Fruit fly (Drosophila melanogaster): Measurements from ENCODE around the gene CG7800.
A peak's percentile ranks its signal among the peaks of the same experiment; 100 is the strongest.

CG7800 gene

DNA sequence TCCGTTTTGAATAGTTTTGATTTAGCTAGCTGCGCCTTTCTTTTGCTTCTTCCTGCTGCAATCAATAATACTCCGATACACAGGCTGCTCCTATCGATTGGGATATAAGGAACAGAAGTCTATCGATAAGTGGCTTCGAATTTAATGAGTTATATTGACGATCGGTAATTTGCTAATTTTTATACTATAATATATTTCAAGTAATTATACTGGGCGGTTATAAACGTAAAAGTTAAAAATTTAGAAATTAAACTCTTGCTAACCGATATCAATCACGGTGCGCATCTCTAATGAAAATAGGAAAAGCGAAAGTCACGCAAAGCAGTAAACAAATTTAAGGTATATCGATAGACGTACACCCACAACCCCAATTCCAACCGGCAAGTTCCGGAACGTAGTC, 26.0 kb downstream of the CG7800 start, which contains the start of the genes CG9636, CG18749 and CG33722 (continued):
- peak; percentile 97 for TF ChIP-seq nerfin-2 (GFP tag; IDR thresholded peaks at IDR 0.05; ENCODE audit: partially characterized antibody)
- peak; percentile 98 for TF ChIP-seq Scr (GFP tag; IDR thresholded peaks at IDR 0.05; ENCODE audit: partially characterized antibody)
- no peak for TF ChIP-seq CG3163 (GFP tag; optimal IDR thresholded peaks at IDR 0.05)
- peak; percentile 35 for TF ChIP-seq CG1529 (GFP tag; optimal IDR thresholded peaks at IDR 0.05)
- TF ChIP-seq Dek (tag; optimal IDR thresholded peaks at IDR 0.05), result peak; percentile 51
- peak; percentile 69 for TF ChIP-seq CG17359 (tag; optimal IDR thresholded peaks at IDR 0.05)
- peak; percentile 87 for TF ChIP-seq CG14710 (tag; optimal IDR thresholded peaks at IDR 0.05)
- peak; percentile 61 for TF ChIP-seq pzg (GFP tag; optimal IDR thresholded peaks at IDR 0.05)
- peak; percentile 70 for TF ChIP-seq dmrt11E (tag; optimal IDR thresholded peaks at IDR 0.05)
- TF ChIP-seq eve (GFP tag; optimal IDR thresholded peaks at IDR 0.05), result no peak
- peak; percentile 42 for TF ChIP-seq Elba2 (GFP tag; optimal IDR thresholded peaks at IDR 0.05)
- peak in 1 of 2 experiments; percentile 65 for TF ChIP-seq Eip74EF (GFP tag; optimal IDR thresholded peaks at IDR 0.05)
- no peak for TF ChIP-seq fru (optimal IDR thresholded peaks at IDR 0.05)
- peak; percentile 73 for TF ChIP-seq Chrac-16 (GFP tag; optimal IDR thresholded peaks at IDR 0.05)
- TF ChIP-seq nau (GFP tag; optimal IDR thresholded peaks at IDR 0.05), result peak; percentile 50
- TF ChIP-seq CG1792 (GFP tag; optimal IDR thresholded peaks at IDR 0.05), result no peak
- no peak for TF ChIP-seq Atf3 (GFP tag; optimal IDR thresholded peaks at IDR 0.05)
- peak; percentile 48; the same call in 1 of the 2 replicates for TF ChIP-seq al (GFP tag; IDR thresholded peaks at IDR 0.05)
- TF ChIP-seq ken (GFP tag; IDR thresholded peaks at IDR 0.05), result 0 out of 3 replicates have a peak, but pooled peaks have one; percentile 42
- peak; percentile 41 for TF ChIP-seq zfh2 (GFP tag; optimal IDR thresholded peaks at IDR 0.05)
- TF ChIP-seq CG17612 (GFP tag; IDR thresholded peaks at IDR 0.05), result no peak
- TF ChIP-seq ash1 (GFP tag; optimal IDR thresholded peaks at IDR 0.05), result no peak
- TF ChIP-seq bcd (GFP tag; optimal IDR thresholded peaks at IDR 0.05), result peak; percentile 52
- TF ChIP-seq CG12659 (GFP tag; optimal IDR thresholded peaks at IDR 0.05), result peak; percentile 86
- peak; percentile 42; the same call in 1 of the 2 replicates for TF ChIP-seq peb (GFP tag; IDR thresholded peaks at IDR 0.05)
- 0 out of 2 replicates have a peak, but pooled peaks have one; percentile 20 for TF ChIP-seq CG9215 (GFP tag; IDR thresholded peaks at IDR 0.05)
- TF ChIP-seq chif (GFP tag; optimal IDR thresholded peaks at IDR 0.05), result peak in 1 of 2 experiments; percentile 38

DNA sequence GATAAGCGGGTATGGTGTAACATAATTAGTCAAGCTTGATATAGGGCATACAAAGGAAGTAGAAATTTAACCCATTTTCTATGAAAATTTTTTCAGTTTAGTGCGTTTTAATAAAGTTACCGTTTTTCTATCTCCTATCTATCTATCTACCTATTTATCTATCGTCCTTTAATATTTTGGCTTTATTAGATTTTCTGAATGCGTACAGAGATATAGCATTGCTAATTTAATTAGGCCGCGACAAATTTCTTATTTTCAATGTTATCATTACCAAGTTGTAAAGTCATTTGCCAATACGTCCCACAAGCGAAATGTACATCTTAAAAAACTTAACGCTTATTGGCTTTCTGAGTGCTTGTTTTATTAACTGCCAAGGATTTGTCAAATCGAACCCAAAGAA, 30.4 kb downstream of the CG7800 start, which contains the start of gene CG15864:
Gene CG15864, plus strand, starts transcription at position 301 of the 400 bp plus-strand sequence.
- TF ChIP-seq sug (tag; optimal IDR thresholded peaks at IDR 0.05) (no peak), zen (tag; optimal IDR thresholded peaks at IDR 0.05) (no peak), stwl (tag; optimal IDR thresholded peaks at IDR 0.05) (no peak), Adf1 (GFP tag; IDR thresholded peaks at IDR 0.05) (no peak), maf-S (GFP tag; optimal IDR thresholded peaks at IDR 0.05) (no peak), stc (GFP tag; IDR thresholded peaks at IDR 0.05) (no peak), CG7963 (GFP tag; IDR thresholded peaks at IDR 0.05; ENCODE audit: partially characterized antibody) (no peak), Hr51 (GFP tag; optimal IDR thresholded peaks at IDR 0.05) (no peak), CG34224 (GFP tag; IDR thresholded peaks at IDR 0.05; ENCODE audit: partially characterized antibody) (no peak), phol (tag; optimal IDR thresholded peaks at IDR 0.05) (no peak), esg (GFP tag; conservative IDR thresholded peaks at IDR 0.05) (no peak), trem (tag; optimal IDR thresholded peaks at IDR 0.05) (no peak)

Data from whole organism, embryonic.